Fruit fly (Drosophila melanogaster) whole organism, embryonic: Measurements from ENCODE around the gene Gga.

Experiments
- Adf1 ChIP-seq: fragments of 200-800 bp; sonication (Bioruptor generic); IDR thresholded peaks from 2 replicates; pipeline ENCODE4 v1.3.6; 2022; ENCODE audit warnings: missing biosample characterization, missing genetic modification characterization
- Aef1 ChIP-seq: fragments of 200-800 bp; sonication (Bioruptor generic); IDR thresholded peaks from 3 replicates; pipeline ENCODE4 v1.3.6; 2022; ENCODE audit warnings: missing biosample characterization, missing genetic modification characterization
- Atf6 ChIP-seq: fragments of 200-800 bp; sonication (Bioruptor generic); IDR thresholded peaks from 2 replicates; pipeline ENCODE4 v1.3.6; 2022; ENCODE audit warnings: missing biosample characterization, missing genetic modification characterization
- BEAF-32 ChIP-seq: fragments of 200-800 bp; sonication (Bioruptor generic); optimal IDR thresholded peaks from 3 replicates; lab custom pipeline; 2017; ENCODE audit warnings: missing biosample characterization, missing genetic modification characterization, mild to moderate bottlenecking, moderate library complexity, missing genetic modification reagents
- Bgb ChIP-seq: fragments of 200-800 bp; sonication (Bioruptor generic); IDR thresholded peaks from 2 replicates; pipeline ENCODE4 v1.3.6; 2022; ENCODE audit warnings: missing biosample characterization, missing genetic modification characterization; ENCODE audit not compliant: partially characterized antibody
- CG11085 ChIP-seq: fragments of 200-800 bp; sonication (Bioruptor generic); IDR thresholded peaks from 2 replicates; pipeline ENCODE4 v1.3.6; 2022; ENCODE audit warnings: missing biosample characterization, missing genetic modification characterization
- CG13894 ChIP-seq: fragments of 200-800 bp; sonication (Bioruptor generic); optimal IDR thresholded peaks from 3 replicates; lab custom pipeline; 2018; ENCODE audit warnings: missing biosample characterization, mild to moderate bottlenecking, missing genetic modification characterization, moderate library complexity
- CG15514 ChIP-seq: fragments of 200-800 bp; sonication (Bioruptor generic); optimal IDR thresholded peaks from 3 replicates; lab custom pipeline; 2017; ENCODE audit warnings: missing biosample characterization, missing genetic modification characterization, mild to moderate bottlenecking, moderate library complexity, missing genetic modification reagents
- CG15601 ChIP-seq: fragments of 200-800 bp; sonication (Bioruptor generic); optimal IDR thresholded peaks from 3 replicates; lab custom pipeline; 2019; ENCODE audit warnings: missing biosample characterization, mild to moderate bottlenecking, missing genetic modification characterization, moderate library complexity
- CG1603 ChIP-seq: fragments of 200-800 bp; sonication (Bioruptor generic); optimal IDR thresholded peaks from 2 replicates; lab custom pipeline; 2019; ENCODE audit warnings: missing biosample characterization, mild to moderate bottlenecking, missing genetic modification characterization, moderate library complexity
- CG17361 ChIP-seq: fragments of 200-800 bp; sonication (Bioruptor generic); IDR thresholded peaks from 3 replicates; pipeline ENCODE4 v1.3.6; 2022; ENCODE audit warnings: missing biosample characterization, missing genetic modification characterization
- CG17829 ChIP-seq: fragments of 200-800 bp; optimal IDR thresholded peaks from 2 replicates; lab custom pipeline; 2019; ENCODE audit warnings: missing biosample characterization, mild to moderate bottlenecking, missing genetic modification characterization, moderate library complexity
- CG18599 ChIP-seq: fragments of 200-800 bp; sonication (Bioruptor generic); optimal IDR thresholded peaks from 3 replicates; lab custom pipeline; 2017; ENCODE audit warnings: missing biosample characterization, missing genetic modification characterization, mild to moderate bottlenecking, moderate library complexity, missing genetic modification reagents
- CG3065 ChIP-seq: fragments of 200-800 bp; sonication (Bioruptor generic); optimal IDR thresholded peaks from 2 replicates; lab custom pipeline; 2016; ENCODE audit warnings: missing biosample characterization, missing genetic modification characterization
- CG3995 ChIP-seq: fragments of 200-800 bp; sonication (Bioruptor generic); optimal IDR thresholded peaks from 3 replicates; lab custom pipeline; 2016; ENCODE audit warnings: missing biosample characterization, missing genetic modification characterization
- CG4360 ChIP-seq: fragments of 200-800 bp; sonication (Bioruptor generic); IDR thresholded peaks from 2 replicates; pipeline ENCODE4 v1.3.6; 2022; ENCODE audit warnings: missing biosample characterization, missing genetic modification characterization
- CG4707 ChIP-seq: fragments of 200-800 bp; sonication (Bioruptor generic); optimal IDR thresholded peaks from 2 replicates; lab custom pipeline; 2018; ENCODE audit warnings: missing biosample characterization, mild to moderate bottlenecking, missing genetic modification characterization, moderate library complexity
- CG5180 ChIP-seq: fragments of 200-800 bp; sonication (Bioruptor generic); optimal IDR thresholded peaks from 3 replicates; lab custom pipeline; 2017; ENCODE audit warnings: missing biosample characterization, missing genetic modification characterization, mild to moderate bottlenecking, moderate library complexity, missing genetic modification reagents
- CG7928 ChIP-seq: fragments of 200-800 bp; sonication (Bioruptor generic); optimal IDR thresholded peaks from 2 replicates; lab custom pipeline; 2017; ENCODE audit warnings: missing biosample characterization, mild to moderate bottlenecking, missing genetic modification characterization
- CG8290 ChIP-seq, 3 experiments: fragments of 200-800 bp; sonication (Bioruptor generic); optimal IDR thresholded peaks; 2 replicates each; lab custom pipeline; 2016 to 2019; ENCODE audit warnings: missing biosample characterization in 3 of 3, missing genetic modification characterization in 3 of 3, mild to moderate bottlenecking in 2 of 3, moderate library complexity in 1 of 3
- CG9215 ChIP-seq: fragments of 200-800 bp; sonication (Bioruptor generic); IDR thresholded peaks from 2 replicates; pipeline ENCODE4 v1.3.6; 2022; ENCODE audit warnings: missing biosample characterization, missing genetic modification characterization
- Chrac-16 ChIP-seq: fragments of 200-800 bp; sonication (Bioruptor generic); optimal IDR thresholded peaks from 3 replicates; lab custom pipeline; 2016; ENCODE audit warnings: missing biosample characterization, missing genetic modification characterization
- Doc3 ChIP-seq: fragments of 200-800 bp; sonication (Bioruptor generic); IDR thresholded peaks from 3 replicates; pipeline ENCODE4 v1.3.6; 2022; ENCODE audit warnings: missing biosample characterization, missing genetic modification characterization; ENCODE audit not compliant: partially characterized antibody
- Dref ChIP-seq: fragments of 200-800 bp; sonication (Bioruptor generic); IDR thresholded peaks from 2 replicates; pipeline ENCODE4 v1.3.6; 2022; ENCODE audit warnings: missing biosample characterization, missing genetic modification characterization
- Drgx ChIP-seq: fragments of 200-800 bp; sonication (Bioruptor generic); IDR thresholded peaks from 2 replicates; pipeline ENCODE4 v1.3.6; 2022; ENCODE audit warnings: missing biosample characterization, missing genetic modification characterization
- Hr39 ChIP-seq: fragments of >200 bp; optimal IDR thresholded peaks from 2 replicates; lab custom pipeline; 2017
- Max ChIP-seq: fragments of 200-800 bp; sonication (Bioruptor generic); optimal IDR thresholded peaks from 2 replicates; lab custom pipeline; 2016; ENCODE audit warnings: missing biosample characterization, mild to moderate bottlenecking, missing genetic modification characterization
- Neu2 ChIP-seq: fragments of 200-800 bp; sonication (Bioruptor generic); optimal IDR thresholded peaks from 3 replicates; lab custom pipeline; 2016; ENCODE audit warnings: missing biosample characterization, missing genetic modification characterization, borderline replicate concordance
- Sin3A ChIP-seq: fragments of >200 bp; optimal IDR thresholded peaks from 2 replicates; lab custom pipeline; 2018
- Sox100B ChIP-seq: fragments of 200-800 bp; sonication (Bioruptor generic); optimal IDR thresholded peaks from 3 replicates; lab custom pipeline; 2018; ENCODE audit warnings: missing biosample characterization, mild to moderate bottlenecking, missing genetic modification characterization
- TFAM ChIP-seq: fragments of 200-800 bp; sonication (Bioruptor generic); optimal IDR thresholded peaks from 2 replicates; lab custom pipeline; 2017; ENCODE audit warnings: missing biosample characterization, missing genetic modification characterization, inconsistent platforms
- btn ChIP-seq: fragments of 200-800 bp; sonication (Bioruptor generic); optimal IDR thresholded peaks from 2 replicates; lab custom pipeline; 2016; ENCODE audit warnings: missing biosample characterization, missing genetic modification characterization
- dati ChIP-seq: fragments of 200-800 bp; sonication (Bioruptor generic); IDR thresholded peaks from 2 replicates; pipeline ENCODE4 v1.3.6; 2022; ENCODE audit warnings: missing biosample characterization, missing genetic modification characterization
- dimm ChIP-seq: fragments of 200-800 bp; sonication (Bioruptor generic); IDR thresholded peaks from 2 replicates; pipeline ENCODE4 v1.3.6; 2022; ENCODE audit warnings: missing biosample characterization, missing genetic modification characterization
- esg ChIP-seq: fragments of 200-800 bp; sonication (Bioruptor generic); conservative IDR thresholded peaks from 2 replicates; pipeline ENCODE4 v1.3.6; 2022; ENCODE audit warnings: missing biosample characterization, missing genetic modification characterization
- fd3F ChIP-seq: fragments of 200-800 bp; sonication (Bioruptor generic); optimal IDR thresholded peaks from 2 replicates; lab custom pipeline; 2018; ENCODE audit warnings: missing biosample characterization, mild to moderate bottlenecking, missing genetic modification characterization, moderate library complexity
- gem ChIP-seq: fragments of 200-800 bp; sonication (Bioruptor generic); optimal IDR thresholded peaks from 2 replicates; lab custom pipeline; 2019; ENCODE audit warnings: missing biosample characterization, mild to moderate bottlenecking, missing genetic modification characterization, moderate library complexity
- gfzf ChIP-seq: fragments of 200-800 bp; sonication (Bioruptor generic); optimal IDR thresholded peaks from 2 replicates; lab custom pipeline; 2016; ENCODE audit warnings: missing biosample characterization, mild to moderate bottlenecking, missing genetic modification characterization, moderate library complexity
- insv ChIP-seq, 2 experiments: fragments of 200-800 bp; sonication (Bioruptor generic); optimal IDR thresholded peaks; 3 replicates each; lab custom pipeline; 2016 to 2018; ENCODE audit warnings: missing biosample characterization in 2 of 2, missing genetic modification characterization in 2 of 2
- onecut ChIP-seq: fragments of 200-800 bp; sonication (Bioruptor generic); IDR thresholded peaks from 2 replicates; pipeline ENCODE4 v1.3.6; 2022; ENCODE audit warnings: missing biosample characterization, missing genetic modification characterization
- prd ChIP-seq, 3 experiments: fragments of >200 bp in 2 of 3; fragments of 200-800 bp in 1 of 3; sonication (Bioruptor generic) in 1 of 3; optimal IDR thresholded peaks in 2 of 3; IDR thresholded peaks in 1 of 3; 2 replicates in 2 of 3; 3 replicates in 1 of 3; pipeline versions ENCODE4 v1.3.6 to Lab custom; 2017 to 2022; ENCODE audit warnings: missing biosample characterization in 1 of 3, missing genetic modification characterization in 1 of 3
- schlank ChIP-seq: fragments of 200-800 bp; sonication (Bioruptor generic); optimal IDR thresholded peaks from 2 replicates; lab custom pipeline; 2018; ENCODE audit warnings: missing biosample characterization, mild to moderate bottlenecking, missing genetic modification characterization
- slou ChIP-seq: fragments of 200-800 bp; sonication (Bioruptor generic); optimal IDR thresholded peaks from 3 replicates; lab custom pipeline; 2016; ENCODE audit warnings: missing biosample characterization, missing genetic modification characterization
- sr ChIP-seq: fragments of 200-800 bp; sonication (Bioruptor generic); IDR thresholded peaks from 3 replicates; pipeline ENCODE4 v1.3.6; 2022; ENCODE audit warnings: missing biosample characterization, missing genetic modification characterization
- ssp ChIP-seq: fragments of 200-800 bp; sonication (Bioruptor generic); IDR thresholded peaks from 2 replicates; pipeline ENCODE4 v1.3.6; 2022; ENCODE audit warnings: missing biosample characterization, missing genetic modification characterization
- stc ChIP-seq: fragments of 200-800 bp; sonication (Bioruptor generic); IDR thresholded peaks from 2 replicates; pipeline ENCODE4 v1.3.6; 2022; ENCODE audit warnings: missing biosample characterization, missing genetic modification characterization
- unc-4 ChIP-seq: fragments of 200-800 bp; sonication (Bioruptor generic); IDR thresholded peaks from 2 replicates; pipeline ENCODE4 v1.3.6; 2022; ENCODE audit warnings: missing biosample characterization, missing genetic modification characterization; ENCODE audit not compliant: partially characterized antibody
- zen ChIP-seq: fragments of 200-800 bp; sonication (Bioruptor generic); optimal IDR thresholded peaks from 3 replicates; lab custom pipeline; 2018; ENCODE audit warnings: missing biosample characterization, mild to moderate bottlenecking, missing genetic modification characterization, moderate library complexity

The Gga gene

DNA sequence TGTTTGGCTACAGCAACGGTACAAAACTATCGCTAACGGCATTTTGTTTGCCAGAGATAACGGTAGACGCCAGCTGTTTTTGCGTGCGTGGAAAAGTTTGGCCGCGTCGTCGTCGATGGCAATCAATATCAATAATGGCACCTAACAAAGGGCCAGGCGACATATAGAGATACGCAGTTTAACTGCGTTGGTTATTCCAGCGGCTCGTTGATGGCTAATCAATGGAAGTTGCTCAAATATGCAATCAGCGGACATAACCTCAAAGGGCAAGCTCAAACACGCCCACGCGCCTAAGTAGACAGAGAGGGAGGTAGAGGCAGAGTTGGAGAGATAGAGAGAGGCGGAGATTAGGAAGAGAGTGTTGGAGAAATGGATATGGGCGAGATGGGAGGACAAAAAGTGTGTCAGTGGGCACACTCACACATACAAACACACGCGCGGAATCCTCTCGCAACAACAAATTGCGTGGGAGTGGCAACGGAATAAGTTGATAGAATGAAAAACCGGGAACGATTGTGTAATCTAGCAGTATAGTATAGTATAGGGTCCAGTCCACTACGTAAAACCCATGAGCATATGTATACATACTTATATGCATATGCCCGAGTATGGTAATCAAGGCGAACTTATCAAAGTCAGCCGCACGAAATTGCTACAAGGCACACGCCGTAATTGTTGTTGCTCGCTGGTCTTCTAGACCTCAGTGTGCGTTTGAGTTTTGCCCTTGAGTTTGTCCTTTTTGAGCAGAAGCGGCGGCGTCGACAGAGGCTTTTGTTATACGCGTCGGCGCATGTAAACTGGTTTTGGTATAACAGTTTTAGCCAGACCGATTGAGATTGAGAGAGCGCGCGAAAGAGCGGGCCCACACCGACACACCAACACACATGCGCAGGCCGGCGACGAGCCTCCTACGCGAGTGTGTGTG lies 1.4 kb upstream of the Gga start (continued):
- TF ChIP-seq Adf1 (GFP tag; lab: Robert Waterston, UW) (peak; percentile 78; the same call in 1 of the 2 replicates), sr (GFP tag; lab: Robert Waterston, UW) (peak; percentile 75), zen (no peak), CG9215 (GFP tag; lab: Robert Waterston, UW) (no peak), slou (no peak), gem (tag; lab: Kevin White, UChicago) (no peak), CG4707 (no peak), CG3995 (GFP tag; lab: Kevin White, UChicago) (no peak), TFAM (GFP tag; lab: Kevin White, UChicago) (no peak), CG17829 (tag; lab: Kevin White, UChicago) (no peak), CG17361 (no peak), CG1603 (tag; lab: Kevin White, UChicago) (no peak), insv (GFP tag; optimal IDR thresholded peaks at IDR 0.05; lab: Kevin White, UChicago) (no peak), fd3F (GFP tag; lab: Kevin White, UChicago) (no peak), Drgx (GFP tag; lab: Robert Waterston, UW) (no peak), Neu2 (GFP tag; lab: Kevin White, UChicago) (no peak), prd (optimal IDR thresholded peaks at IDR 0.05; lab: Kevin White, UChicago) (no peak), prd (GFP tag; IDR thresholded peaks at IDR 0.05; lab: Robert Waterston, UW) (no peak), Chrac-16 (no peak), esg (GFP tag; lab: Robert Waterston, UW) (no peak), CG4360 (GFP tag; lab: Robert Waterston, UW) (no peak), Aef1 (GFP tag; lab: Robert Waterston, UW) (no peak), dati (GFP tag; lab: Robert Waterston, UW) (no peak), onecut (GFP tag; lab: Robert Waterston, UW) (peak; percentile 45), dimm (GFP tag; lab: Robert Waterston, UW) (no peak), CG18599 (peak; percentile 39), CG13894 (peak; percentile 76), CG7928 (GFP tag; lab: Kevin White, UChicago) (no peak), Sox100B (GFP tag; lab: Kevin White, UChicago) (no peak), Atf6 (GFP tag; lab: Robert Waterston, UW) (0 out of 2 replicates have a peak, but pooled peaks have one; percentile 9), BEAF-32 (GFP tag; lab: Kevin White, UChicago) (no peak), Bgb (GFP tag; lab: Robert Waterston, UW) (0 out of 2 replicates have a peak, but pooled peaks have one; percentile 8), CG5180 (GFP tag; lab: Kevin White, UChicago) (no peak), CG8290 (GFP tag; optimal IDR thresholded peaks at IDR 0.05; lab: Kevin White, UChicago) (no peak), CG8290 (tag; optimal IDR thresholded peaks at IDR 0.05; lab: Kevin White, UChicago) (peak in 1 of 2 experiments; percentile 51), Sin3A (lab: Kevin White, UChicago) (no peak), schlank (tag; lab: Kevin White, UChicago) (no peak), Max (GFP tag; lab: Kevin White, UChicago) (no peak), stc (GFP tag; lab: Robert Waterston, UW) (no peak), CG15514 (GFP tag; lab: Kevin White, UChicago) (no peak), CG3065 (GFP tag; lab: Kevin White, UChicago) (no peak), Doc3 (GFP tag; lab: Robert Waterston, UW) (no peak), gfzf (no peak), btn (no peak), CG15601 (tag; lab: Kevin White, UChicago) (no peak), CG11085 (GFP tag; lab: Robert Waterston, UW) (no peak), Dref (GFP tag; lab: Robert Waterston, UW) (no peak), Hr39 (lab: Kevin White, UChicago) (no peak), unc-4 (GFP tag; lab: Robert Waterston, UW) (no peak), ssp (GFP tag; lab: Robert Waterston, UW) (no peak)
